Worm (Caenorhabditis elegans): ENCODE data around the gene clc-27.

Gene clc-27

DNA sequence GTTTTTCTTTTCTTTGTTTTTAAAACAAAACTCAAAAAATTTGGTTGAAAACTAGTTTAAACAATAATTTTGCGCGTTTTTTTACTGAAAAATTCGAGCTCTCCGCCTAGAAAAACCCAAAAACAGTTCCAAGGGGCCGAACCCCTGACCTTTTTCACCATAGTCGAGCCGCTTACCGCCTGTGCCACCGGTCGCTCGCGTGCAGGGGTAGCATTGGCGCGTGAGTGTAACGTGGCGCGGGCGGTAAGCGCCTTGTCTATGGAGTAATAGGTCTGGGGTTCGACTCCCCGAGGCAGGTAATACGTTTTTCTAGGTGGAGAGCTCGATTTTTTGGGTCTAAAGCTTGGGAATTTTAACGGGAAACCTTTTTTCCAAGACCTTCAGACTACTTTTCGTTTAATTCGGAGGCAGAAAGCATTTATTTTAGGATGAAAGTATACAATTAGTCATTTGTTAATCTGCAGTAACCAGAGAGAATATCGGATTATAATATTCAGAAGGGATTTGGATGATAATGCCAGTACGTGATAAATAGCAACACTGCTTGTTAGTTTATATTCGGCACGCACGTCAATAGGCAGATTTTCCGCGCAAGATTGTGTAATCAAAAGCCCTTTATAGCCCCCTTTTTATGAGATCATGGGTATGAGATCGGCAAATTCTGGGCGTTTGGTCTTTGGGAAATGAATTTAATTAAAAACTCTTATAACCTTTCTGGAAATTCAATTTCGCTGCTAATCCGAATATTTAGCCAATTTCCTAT, 867 bp upstream of the clc-27 start:
- TF ChIP-seq mef-2 (tag; optimal IDR thresholded peaks at IDR 0.05) (peak; percentile 8), dsc-1 (tag; optimal IDR thresholded peaks at IDR 0.05) (peak; percentile 93), pax-3 (tag; optimal IDR thresholded peaks at IDR 0.05) (peak; percentile 20), mab-9 (GFP tag; IDR thresholded peaks at IDR 0.05) (no peak), swsn-7 (tag; optimal IDR thresholded peaks at IDR 0.05) (no peak), lin-39 (tag; optimal IDR thresholded peaks at IDR 0.05) (no peak), fkh-8 (tag; optimal IDR thresholded peaks at IDR 0.05) (peak; percentile 63), ceh-8 (GFP tag; optimal IDR thresholded peaks at IDR 0.05) (peak; percentile 28), lin-14 (GFP tag; optimal IDR thresholded peaks at IDR 0.05) (no peak), sox-4 (tag; optimal IDR thresholded peaks at IDR 0.05) (peak; percentile 9), nhr-28 (tag; optimal IDR thresholded peaks at IDR 0.05) (no peak), nhr-47 (tag; optimal IDR thresholded peaks at IDR 0.05) (peak; percentile 40), fos-1 (tag; optimal IDR thresholded peaks at IDR 0.05) (no peak)

DNA sequence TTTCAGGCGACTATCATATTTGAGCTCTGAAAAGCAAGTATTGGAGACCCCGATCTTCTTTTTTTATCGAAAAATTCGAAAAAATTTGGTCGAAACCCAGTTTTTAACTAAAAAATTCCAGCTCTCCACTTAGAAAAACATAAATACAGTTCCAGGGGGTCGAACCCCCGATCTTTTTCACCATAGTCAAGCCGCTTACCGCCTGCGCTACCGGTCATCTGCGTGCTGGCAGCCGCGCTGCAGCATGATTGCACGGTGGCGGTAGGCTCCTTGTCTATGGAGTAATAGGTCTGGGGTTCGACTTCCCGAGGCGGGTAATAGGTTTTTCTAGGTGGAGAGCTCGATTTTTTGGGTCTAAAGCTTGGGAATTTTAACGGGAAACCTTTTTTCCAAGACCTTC, 1.6 kb downstream of the clc-27 start, which contains the start of gene clc-24:
TSS of gene clc-24 (plus strand) at position 263 of the 400 bp plus-strand sequence.
- no peak for TF ChIP-seq unc-130 (tag; optimal IDR thresholded peaks at IDR 0.05)
- no peak for TF ChIP-seq zag-1 (tag; optimal IDR thresholded peaks at IDR 0.05)
- no peak for TF ChIP-seq rnt-1 (tag; optimal IDR thresholded peaks at IDR 0.05)
- no peak for TF ChIP-seq dpl-1 (GFP tag; optimal IDR thresholded peaks at IDR 0.05)
- no peak for TF ChIP-seq C34B4.2 (tag; optimal IDR thresholded peaks at IDR 0.05)
- no peak for TF ChIP-seq aha-1 (tag; optimal IDR thresholded peaks at IDR 0.05)
- no peak for TF ChIP-seq hlh-4 (tag; optimal IDR thresholded peaks at IDR 0.05)
- no peak for TF ChIP-seq ces-1 (GFP tag; optimal IDR thresholded peaks at IDR 0.05)

DNA sequence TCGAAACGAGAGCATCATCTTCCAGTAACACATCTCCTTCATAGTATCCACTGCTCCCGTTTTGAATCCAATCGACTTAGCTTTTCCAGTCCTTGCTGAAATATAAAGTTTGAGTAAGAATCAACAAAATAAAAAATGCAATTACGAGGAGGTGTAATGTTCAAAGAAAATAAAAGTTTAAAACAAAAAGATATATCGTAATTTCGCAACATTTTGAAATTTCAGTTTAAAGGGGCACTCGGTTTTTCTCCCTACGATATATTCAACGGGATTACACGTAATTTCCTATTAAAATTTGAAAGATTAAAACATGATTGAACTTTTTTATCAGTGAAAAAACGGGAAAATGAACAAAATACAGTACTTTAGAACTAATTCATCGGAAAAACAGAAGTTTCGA, 7.9 kb downstream of the clc-27 start, which contains the start of gene Y34F4.3:
TSS of gene Y34F4.3 (minus strand) at position 101 of the 400 bp plus-strand sequence.
- TF ChIP-seq mef-2 (tag; optimal IDR thresholded peaks at IDR 0.05): no peak
- TF ChIP-seq fkh-8 (tag; optimal IDR thresholded peaks at IDR 0.05): no peak
- no peak for TF ChIP-seq mab-9 (GFP tag; IDR thresholded peaks at IDR 0.05)
- no peak for TF ChIP-seq sptf-1 (tag; optimal IDR thresholded peaks at IDR 0.05)
- TF ChIP-seq efl-3 (GFP tag; optimal IDR thresholded peaks at IDR 0.05): no peak
- no peak for TF ChIP-seq F16B12.6 (tag; optimal IDR thresholded peaks at IDR 0.05)
- no peak for TF ChIP-seq hlh-17 (GFP tag; optimal IDR thresholded peaks at IDR 0.05; ENCODE audit: borderline replicate concordance)
- TF ChIP-seq unc-130 (tag; optimal IDR thresholded peaks at IDR 0.05): no peak
- TF ChIP-seq tlp-1 (tag; optimal IDR thresholded peaks at IDR 0.05): no peak
- TF ChIP-seq zip-4 (GFP tag; optimal IDR thresholded peaks at IDR 0.05): no peak
- no peak for TF ChIP-seq pag-3 (tag; optimal IDR thresholded peaks at IDR 0.05; ENCODE audit: borderline replicate concordance, insufficient read depth)

DNA sequence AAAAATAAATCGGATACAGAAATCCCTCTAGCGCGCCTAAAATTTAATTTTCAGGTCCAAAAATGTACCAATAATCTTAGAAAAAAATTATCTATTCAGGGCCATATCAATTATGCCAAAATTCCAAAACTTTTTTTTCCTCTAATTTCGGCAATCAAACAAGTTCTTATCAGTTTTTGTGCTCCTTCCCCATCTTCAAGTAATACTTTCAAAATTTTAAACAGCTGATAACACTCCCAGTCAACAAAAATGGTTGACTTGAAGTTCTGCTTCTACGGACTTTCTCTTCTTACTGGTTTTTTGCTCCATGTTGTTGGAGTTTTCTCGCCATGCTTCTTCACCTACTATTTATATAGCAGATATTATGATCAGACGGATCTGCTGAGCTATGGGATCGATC, 12.5 kb downstream of the clc-27 start, which contains the start of gene clc-23:
TSS of gene clc-23 (plus strand) at position 223 of the 400 bp plus-strand sequence.
- no peak for TF ChIP-seq dpl-1 (GFP tag; optimal IDR thresholded peaks at IDR 0.05)
- TF ChIP-seq unc-130 (tag; optimal IDR thresholded peaks at IDR 0.05): no peak
- no peak for TF ChIP-seq unc-86 (tag; optimal IDR thresholded peaks at IDR 0.05)
- TF ChIP-seq nhr-237 (tag; optimal IDR thresholded peaks at IDR 0.05): no peak
- TF ChIP-seq sox-4 (tag; optimal IDR thresholded peaks at IDR 0.05): no peak
- TF ChIP-seq unc-62 (GFP tag; optimal IDR thresholded peaks at IDR 0.05): no peak
- TF ChIP-seq mab-9 (GFP tag; IDR thresholded peaks at IDR 0.05): no peak
- no peak for TF ChIP-seq snpc-4 (tag; optimal IDR thresholded peaks at IDR 0.05)
- no peak for TF ChIP-seq Y116A8C.19 (tag; optimal IDR thresholded peaks at IDR 0.05; ENCODE audit: borderline replicate concordance)
- no peak for TF ChIP-seq efl-3 (GFP tag; optimal IDR thresholded peaks at IDR 0.05)
- TF ChIP-seq skn-1 (tag; optimal IDR thresholded peaks at IDR 0.05): no peak
- no peak for TF ChIP-seq ceh-88 (GFP tag; IDR thresholded peaks at IDR 0.05)
- no peak for TF ChIP-seq nhr-76 (tag; optimal IDR thresholded peaks at IDR 0.05)
- TF ChIP-seq ceh-82 (tag; optimal IDR thresholded peaks at IDR 0.05): no peak
- TF ChIP-seq efl-1 (optimal IDR thresholded peaks at IDR 0.05): no peak
- TF ChIP-seq efl-1 (GFP tag; optimal IDR thresholded peaks at IDR 0.05 in 1 of 2): no peak

Measured in whole organism, L1 larva.